Worm (Caenorhabditis elegans): ENCODE results near the gene erfa-3.

The erfa-3 gene

ce11 chrV:11113041-11113574 is at the start of gene erfa-3 (continued):
- TF ChIP-seq tbx-2 (tag; optimal IDR thresholded peaks at IDR 0.05) (peak; percentile 88), nhr-232 (tag; optimal IDR thresholded peaks at IDR 0.05) (peak; percentile 62), hlh-13 (GFP tag; optimal IDR thresholded peaks at IDR 0.05) (peak; percentile 18), sox-2 (GFP tag; IDR thresholded peaks at IDR 0.05) (peak; percentile 45; the same call in 1 of the 2 replicates), ceh-48 (tag; optimal IDR thresholded peaks at IDR 0.05) (peak; percentile 51), ceh-18 (tag; optimal IDR thresholded peaks at IDR 0.05) (peak; percentile 52), nfya-1 (tag; optimal IDR thresholded peaks at IDR 0.05) (peak; percentile 73), npax-4 (tag; optimal IDR thresholded peaks at IDR 0.05) (peak; percentile 45), T23F11.4 (GFP tag; optimal IDR thresholded peaks at IDR 0.05) (peak; percentile 71), gmeb-2 (tag; optimal IDR thresholded peaks at IDR 0.05) (peak; percentile 69), elt-4 (tag; optimal IDR thresholded peaks at IDR 0.05) (no peak), ceh-6 (GFP tag; optimal IDR thresholded peaks at IDR 0.05) (peak; percentile 64), ets-4 (tag; optimal IDR thresholded peaks at IDR 0.05) (peak; percentile 31), rnt-1 (tag; optimal IDR thresholded peaks at IDR 0.05) (peak; percentile 69), fkh-10 (GFP tag; optimal IDR thresholded peaks at IDR 0.05) (no peak), ceh-31 (tag; optimal IDR thresholded peaks at IDR 0.05) (peak; percentile 70), C38D4.7 (GFP tag; optimal IDR thresholded peaks at IDR 0.05) (peak; percentile 71)

ce11 chrV:11161791-11162190 is 48.9 kb upstream of the erfa-3 start, which contains the start of gene srg-41:
Gene srg-41, minus strand, starts transcription at chrV:11161891.
- TF ChIP-seq mec-3 (tag; optimal IDR thresholded peaks at IDR 0.05; ENCODE audit: borderline replicate concordance) (no peak), ceh-18 (tag; optimal IDR thresholded peaks at IDR 0.05) (no peak), F13H6.1 (tag; optimal IDR thresholded peaks at IDR 0.05) (no peak), ceh-2 (tag; optimal IDR thresholded peaks at IDR 0.05) (no peak), elt-2 (tag; optimal IDR thresholded peaks at IDR 0.05) (no peak), K09A11.1 (tag; optimal IDR thresholded peaks at IDR 0.05; ENCODE audit: insufficient read depth) (no peak), dve-1 (tag; optimal IDR thresholded peaks at IDR 0.05) (no peak), ceh-48 (tag; optimal IDR thresholded peaks at IDR 0.05) (no peak), fkh-6 (tag; optimal IDR thresholded peaks at IDR 0.05) (no peak), npax-4 (tag; optimal IDR thresholded peaks at IDR 0.05) (no peak), nhr-232 (tag; optimal IDR thresholded peaks at IDR 0.05) (no peak), pqm-1 (tag; optimal IDR thresholded peaks at IDR 0.05) (no peak), pha-2 (tag; optimal IDR thresholded peaks at IDR 0.05) (no peak), ceh-19 (GFP tag; optimal IDR thresholded peaks at IDR 0.05) (no peak), elt-4 (tag; optimal IDR thresholded peaks at IDR 0.05) (no peak)

DNA sequence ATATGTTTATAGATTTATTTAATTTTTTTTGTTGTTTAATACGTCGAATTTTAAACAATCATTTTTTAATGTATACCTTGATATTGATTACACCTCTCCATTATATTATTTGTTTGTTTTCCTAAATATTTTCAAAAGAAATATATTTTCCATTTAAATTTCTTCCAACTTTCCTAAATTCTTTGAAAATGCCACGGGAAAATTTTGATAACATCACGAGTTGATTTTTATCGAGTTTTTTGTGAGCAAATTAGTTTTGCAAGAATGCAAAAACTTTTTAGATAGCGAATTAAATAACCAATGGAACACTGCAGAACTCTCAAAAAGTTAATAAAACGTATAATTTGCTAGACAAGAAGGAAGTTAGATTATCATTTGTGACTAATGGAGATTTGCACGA is 45.1 kb upstream of the erfa-3 start, which contains the start of gene srg-42:
srg-42 (minus strand) TSS at position 101 of the 400 bp plus-strand sequence.
- TF ChIP-seq unc-3 (GFP tag; conservative IDR thresholded peaks at IDR 0.05) (no peak), unc-3 (tag; optimal IDR thresholded peaks at IDR 0.05) (no peak), lin-11 (tag; optimal IDR thresholded peaks at IDR 0.05) (no peak), F13H6.1 (tag; optimal IDR thresholded peaks at IDR 0.05) (no peak), K09A11.1 (tag; optimal IDR thresholded peaks at IDR 0.05; ENCODE audit: insufficient read depth) (no peak)

DNA sequence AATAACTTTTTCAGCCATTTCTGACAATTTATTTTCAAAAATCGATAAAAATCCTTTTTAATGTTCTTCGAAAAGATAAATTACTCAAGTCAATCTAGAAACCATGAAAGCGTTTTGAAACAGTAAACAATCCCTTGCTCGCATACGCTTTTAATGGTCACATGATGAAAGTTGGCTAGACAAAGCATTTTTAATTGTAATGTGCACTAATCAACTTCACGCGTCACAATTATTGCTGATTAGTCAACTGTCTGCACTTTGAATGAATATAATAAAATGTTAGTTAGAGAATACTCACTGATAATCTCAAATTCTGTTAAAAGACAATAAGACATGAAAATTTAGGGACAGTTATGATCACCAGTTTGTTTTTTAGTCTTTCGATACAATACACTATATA is 43.7 kb upstream of the erfa-3 start:
- TF ChIP-seq odd-2 (tag; optimal IDR thresholded peaks at IDR 0.05) (no peak), hlh-6 (tag; optimal IDR thresholded peaks at IDR 0.05) (no peak), ama-1 (optimal IDR thresholded peaks at IDR 0.05) (no peak), K02D7.2 (tag; optimal IDR thresholded peaks at IDR 0.05) (no peak), ceh-2 (tag; optimal IDR thresholded peaks at IDR 0.05) (no peak), lim-6 (tag; optimal IDR thresholded peaks at IDR 0.05) (no peak), C08G9.2 (tag; optimal IDR thresholded peaks at IDR 0.05) (no peak), pros-1 (tag; optimal IDR thresholded peaks at IDR 0.05) (no peak), ceh-34 (tag; optimal IDR thresholded peaks at IDR 0.05) (no peak), hlh-8 (tag; optimal IDR thresholded peaks at IDR 0.05) (no peak)
